Fruit fly (Drosophila melanogaster): ENCODE data around the gene lectin-37Db.

dm6 chr2L:19457890-19458580, 39.2 kb downstream of the lectin-37Db start:
- no peak for TF ChIP-seq usp (GFP tag; optimal IDR thresholded peaks at IDR 0.05)
- TF ChIP-seq CG8478 (optimal IDR thresholded peaks at IDR 0.05): no peak
- no peak for TF ChIP-seq Dll (optimal IDR thresholded peaks at IDR 0.05)
- TF ChIP-seq EcR (GFP tag; optimal IDR thresholded peaks at IDR 0.05): no peak
- no peak for TF ChIP-seq psq (optimal IDR thresholded peaks at IDR 0.05)
